Worm (Caenorhabditis elegans): ENCODE measurements around the gene ufbp-1.

ufbp-1 gene

ce11 chrIII:8449160-8449807, 5.9 kb upstream of the ufbp-1 start, which contains the start of gene mrpl-32 (continued):
- TF ChIP-seq ceh-79 (tag; optimal IDR thresholded peaks at IDR 0.05) (peak; percentile 20), athp-1 (tag; optimal IDR thresholded peaks at IDR 0.05) (peak; percentile 66), F39B2.1 (GFP tag; IDR thresholded peaks at IDR 0.05) (no peak), hsf-1 (GFP tag; IDR thresholded peaks at IDR 0.05) (peak; percentile 87), ekl-4 (GFP tag; IDR thresholded peaks at IDR 0.05) (peak; percentile 79), F23B12.7 (tag; optimal IDR thresholded peaks at IDR 0.05; ENCODE audit: insufficient read depth) (peak; percentile 16), B0035.1 (tag; optimal IDR thresholded peaks at IDR 0.05) (no peak), F33H1.4 (GFP tag; IDR thresholded peaks at IDR 0.05) (peak; percentile 33; the same call in 1 of the 2 replicates), hmg-1.2 (GFP tag; IDR thresholded peaks at IDR 0.05) (peak; percentile 27; the same call in 1 of the 2 replicates), K11D2.4 (GFP tag; IDR thresholded peaks at IDR 0.05) (no peak)

ce11 chrIII:8446940-8447403, 3.6 kb upstream of the ufbp-1 start, which contains the start of gene rpn-3:
Gene rpn-3 (plus strand): TSS chrIII:8447353.
- TF ChIP-seq tbx-9 (tag; optimal IDR thresholded peaks at IDR 0.05; ENCODE audit: borderline replicate concordance) = no peak
- TF ChIP-seq T07F8.4 (tag; optimal IDR thresholded peaks at IDR 0.05) = no peak
- TF ChIP-seq madf-10 (tag; optimal IDR thresholded peaks at IDR 0.05) = peak; percentile 86
- TF ChIP-seq ceh-58 (GFP tag; IDR thresholded peaks at IDR 0.05) = no peak
- TF ChIP-seq unc-62 (GFP tag; optimal IDR thresholded peaks at IDR 0.05) = peak; percentile 2
- no peak for TF ChIP-seq aptf-2 (GFP tag; conservative IDR thresholded peaks at IDR 0.05)
- no peak for TF ChIP-seq F10E7.11 (tag; optimal IDR thresholded peaks at IDR 0.05)
- TF ChIP-seq let-607 (tag; optimal IDR thresholded peaks at IDR 0.05) = peak in 1 of 2 experiments; percentile 92
- TF ChIP-seq Y53G8AR.9 (GFP tag; conservative IDR thresholded peaks at IDR 0.05) = peak; percentile 97
- TF ChIP-seq madf-8 (GFP tag; conservative IDR thresholded peaks at IDR 0.05) = peak; percentile 80
- TF ChIP-seq Y53F4B.3 (GFP tag; IDR thresholded peaks at IDR 0.05) = no peak; the same call in 1 of the 2 replicates
- TF ChIP-seq lsl-1 (GFP tag; optimal IDR thresholded peaks at IDR 0.05) = peak; percentile 61
- TF ChIP-seq Y79H2A.3 (GFP tag; conservative IDR thresholded peaks at IDR 0.05) = 0 out of 2 replicates have a peak, but pooled peaks have one; percentile 56
- TF ChIP-seq nfya-2 (GFP tag; IDR thresholded peaks at IDR 0.05) = no peak
- peak; percentile 64 for TF ChIP-seq B0035.1 (tag; optimal IDR thresholded peaks at IDR 0.05)
- TF ChIP-seq rcor-1 (GFP tag; IDR thresholded peaks at IDR 0.05) = peak; percentile 94
- TF ChIP-seq sdz-38 (tag; optimal IDR thresholded peaks at IDR 0.05) = no peak
- TF ChIP-seq C06A6.2 (GFP tag; conservative IDR thresholded peaks at IDR 0.05) = peak; percentile 84
- TF ChIP-seq ccch-3 (GFP tag; optimal IDR thresholded peaks at IDR 0.05) = no peak
- no peak for TF ChIP-seq lin-26 (GFP tag; IDR thresholded peaks at IDR 0.05)
- no peak for TF ChIP-seq mxl-1 (tag; optimal IDR thresholded peaks at IDR 0.05)
- peak; percentile 93 for TF ChIP-seq pbrm-1 (GFP tag; IDR thresholded peaks at IDR 0.05)
- TF ChIP-seq madf-6 (GFP tag; IDR thresholded peaks at IDR 0.05) = peak; percentile 96
- no peak for TF ChIP-seq F57A8.1 (GFP tag; optimal IDR thresholded peaks at IDR 0.05)
- peak; percentile 60 for TF ChIP-seq snpc-1.1 (tag; optimal IDR thresholded peaks at IDR 0.05; ENCODE audit: insufficient read depth)
- peak; percentile 76 for TF ChIP-seq rpc-1 (optimal IDR thresholded peaks at IDR 0.05)
- peak; percentile 13 for TF ChIP-seq rpc-1 (tag; optimal IDR thresholded peaks at IDR 0.05)
- peak; percentile 79 for TF ChIP-seq ceh-79 (tag; optimal IDR thresholded peaks at IDR 0.05)
- no peak for TF ChIP-seq hlh-26 (GFP tag; conservative IDR thresholded peaks at IDR 0.05)
- peak; percentile 78 for TF ChIP-seq snpc-1.3 (tag; optimal IDR thresholded peaks at IDR 0.05; ENCODE audit: insufficient read depth)
- peak; percentile 90 for TF ChIP-seq repo-1 (tag; optimal IDR thresholded peaks at IDR 0.05)
- peak; percentile 65 for TF ChIP-seq cebp-1 (GFP tag; IDR thresholded peaks at IDR 0.05)
- peak; percentile 77 for TF ChIP-seq cebp-1 (tag; optimal IDR thresholded peaks at IDR 0.05)
- TF ChIP-seq attf-5 (GFP tag; optimal IDR thresholded peaks at IDR 0.05) = peak; percentile 84
- peak; percentile 78 for TF ChIP-seq ceh-100 (GFP tag; IDR thresholded peaks at IDR 0.05)
- TF ChIP-seq rec-8 (tag; optimal IDR thresholded peaks at IDR 0.05) = peak in 1 of 2 experiments; percentile 26
- no peak for TF ChIP-seq lag-1 (GFP tag; IDR thresholded peaks at IDR 0.05)
